Worm (Caenorhabditis elegans) whole organism, L3 larva: ENCODE measurements around the gene hipr-1.

Source experiments
- ama-1 ChIP-seq: fragments of 150-350 bp; optimal IDR thresholded peaks from 2 replicates; lab custom pipeline; 2018
- ceh-28 ChIP-seq: fragments of 150-350 bp; optimal IDR thresholded peaks from 2 replicates; lab custom pipeline; 2014; ENCODE audit warnings: missing biosample characterization, missing genetic modification reagents, missing genetic modification characterization
- elt-3 ChIP-seq, 3 experiments: fragments of 150-350 bp in 1 of 3; sonication (generic microtip) in 2 of 3; optimal IDR thresholded peaks; 2 replicates in 2 of 3; 4 replicates in 1 of 3; lab custom pipeline; 2014 to 2017; ENCODE audit warnings: missing biosample characterization in 3 of 3, missing genetic modification characterization in 3 of 3
- fkh-2 ChIP-seq: fragments of 150-350 bp; optimal IDR thresholded peaks from 2 replicates; lab custom pipeline; 2014; ENCODE audit warnings: missing biosample characterization, missing genetic modification reagents, missing genetic modification characterization
- lin-39 ChIP-seq: fragments of 150-350 bp; optimal IDR thresholded peaks from 2 replicates; lab custom pipeline; 2018; ENCODE audit warnings: missing biosample characterization, missing genetic modification reagents, missing genetic modification characterization
- mdl-1 ChIP-seq: fragments of 150-350 bp; optimal IDR thresholded peaks from 2 replicates; lab custom pipeline; 2014; ENCODE audit warnings: missing biosample characterization, missing genetic modification characterization
- nhr-237 ChIP-seq: fragments of 150-350 bp; optimal IDR thresholded peaks from 2 replicates; lab custom pipeline; 2014; ENCODE audit warnings: missing biosample characterization, missing genetic modification characterization
- nhr-25 ChIP-seq: sonication (generic microtip); optimal IDR thresholded peaks from 2 replicates; lab custom pipeline; 2017; ENCODE audit warnings: missing biosample characterization, missing genetic modification characterization
- nhr-76 ChIP-seq: fragments of 150-350 bp; sonication (generic microtip); optimal IDR thresholded peaks from 5 replicates; lab custom pipeline; 2014; ENCODE audit warnings: missing biosample characterization, missing genetic modification characterization
- skn-1 ChIP-seq: fragments of 150-350 bp; optimal IDR thresholded peaks from 2 replicates; lab custom pipeline; 2014; ENCODE audit warnings: missing biosample characterization, missing genetic modification characterization
- unc-62 ChIP-seq: fragments of 150-350 bp; sonication (generic microtip); optimal IDR thresholded peaks from 4 replicates; lab custom pipeline; 2014; ENCODE audit warnings: missing biosample characterization, missing genetic modification reagents, missing genetic modification characterization
- zag-1 ChIP-seq: fragments of 150-350 bp; optimal IDR thresholded peaks from 2 replicates; lab custom pipeline; 2014; ENCODE audit warnings: missing biosample characterization, missing genetic modification characterization
- ztf-11 ChIP-seq: fragments of 150-350 bp; optimal IDR thresholded peaks from 2 replicates; lab custom pipeline; 2014; ENCODE audit warnings: missing biosample characterization, missing genetic modification characterization

DNA sequence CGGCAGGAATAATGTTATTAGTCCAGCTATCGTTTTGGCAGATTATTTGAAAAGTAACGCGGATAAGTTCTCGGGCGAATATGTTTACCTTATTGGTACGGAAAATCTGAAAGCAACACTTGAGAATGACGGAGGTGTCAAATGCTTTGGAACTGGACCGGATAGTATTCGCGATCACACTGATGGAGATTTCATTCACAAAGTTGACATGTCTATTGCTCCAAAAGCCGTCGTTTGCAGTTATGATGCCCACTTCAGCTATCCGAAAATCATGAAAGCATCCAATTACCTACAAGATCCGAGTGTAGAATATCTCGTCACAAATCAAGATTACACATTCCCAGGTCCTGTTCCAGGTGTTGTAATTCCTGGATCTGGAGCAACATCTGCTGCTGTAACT is 53.4 kb downstream of the hipr-1 start:
- TF ChIP-seq fkh-2 (no peak), ztf-11 (tag; lab: Kevin White, UChicago) (no peak), ama-1 (lab: Kevin White, UChicago) (no peak), mdl-1 (tag; lab: Kevin White, UChicago) (no peak), skn-1 (no peak), zag-1 (no peak), nhr-237 (no peak), nhr-76 (no peak), lin-39 (tag; lab: Kevin White, UChicago) (no peak), ceh-28 (tag; lab: Kevin White, UChicago) (no peak), nhr-25 (tag; lab: Kevin White, UChicago) (no peak), unc-62 (GFP tag; lab: Kevin White, UChicago) (no peak), elt-3 (tag; optimal IDR thresholded peaks at IDR 0.05; lab: Kevin White, UChicago) (no peak)
